Worm (Caenorhabditis elegans) whole organism, L2 larva: ENCODE results near the gene F22E5.21.

ENCODE experiments used
- C34F6.9 ChIP-seq: fragments of 150-350 bp; optimal IDR thresholded peaks from 2 replicates; lab custom pipeline; 2014; ENCODE audit warnings: missing biosample characterization, missing genetic modification characterization
- R02D3.7 ChIP-seq: fragments of 150-350 bp; optimal IDR thresholded peaks from 2 replicates; lab custom pipeline; 2014; ENCODE audit warnings: missing biosample characterization, missing genetic modification characterization
- ZK546.5 ChIP-seq: sonication (generic microtip); optimal IDR thresholded peaks from 2 replicates; lab custom pipeline; 2017; ENCODE audit warnings: missing biosample characterization, missing genetic modification characterization
- ama-1 ChIP-seq: fragments of 150-350 bp; optimal IDR thresholded peaks from 2 replicates; lab custom pipeline; 2018; ENCODE audit warnings: inconsistent platforms
- blmp-1 ChIP-seq: sonication (generic microtip); optimal IDR thresholded peaks from 2 replicates; lab custom pipeline; 2017; ENCODE audit warnings: missing genetic modification characterization, mild to moderate bottlenecking, missing compliant biosample characterization, antibody characterized with exemption, moderate library complexity; ENCODE audit not compliant: insufficient read depth
- ceh-82 ChIP-seq: fragments of 150-350 bp; optimal IDR thresholded peaks from 2 replicates; lab custom pipeline; 2014; ENCODE audit warnings: missing biosample characterization, missing genetic modification characterization
- crh-2 ChIP-seq: sonication (generic microtip); optimal IDR thresholded peaks from 2 replicates; lab custom pipeline; 2017; ENCODE audit warnings: missing biosample characterization, missing genetic modification characterization
- dmd-4 ChIP-seq: sonication (generic microtip); optimal IDR thresholded peaks from 2 replicates; lab custom pipeline; 2017; ENCODE audit warnings: missing biosample characterization, missing genetic modification characterization
- egl-27 ChIP-seq: sonication (generic microtip); optimal IDR thresholded peaks from 3 replicates; lab custom pipeline; 2017; ENCODE audit warnings: missing biosample characterization, missing genetic modification reagents, missing genetic modification characterization
- elt-1 ChIP-seq: fragments of 150-350 bp; optimal IDR thresholded peaks from 2 replicates; lab custom pipeline; 2014; ENCODE audit warnings: missing biosample characterization, missing genetic modification characterization
- elt-3 ChIP-seq: sonication (generic microtip); optimal IDR thresholded peaks from 2 replicates; lab custom pipeline; 2017; ENCODE audit warnings: missing biosample characterization, missing genetic modification characterization
- fos-1 ChIP-seq: fragments of 150-350 bp; optimal IDR thresholded peaks from 2 replicates; lab custom pipeline; 2014; ENCODE audit warnings: missing biosample characterization, missing genetic modification characterization
- lin-11 ChIP-seq: fragments of 150-350 bp; sonication (generic microtip); optimal IDR thresholded peaks from 2 replicates; lab custom pipeline; 2014; ENCODE audit warnings: missing biosample characterization, missing genetic modification characterization, inconsistent platforms, mixed read lengths
- lin-13 ChIP-seq: fragments of 150-350 bp; optimal IDR thresholded peaks from 2 replicates; lab custom pipeline; 2014; ENCODE audit warnings: missing biosample characterization, missing genetic modification reagents, missing genetic modification characterization
- lin-39 ChIP-seq: fragments of 150-350 bp; optimal IDR thresholded peaks from 2 replicates; lab custom pipeline; 2014; ENCODE audit warnings: missing biosample characterization, missing genetic modification reagents, missing genetic modification characterization
- mdl-1 ChIP-seq, 2 experiments: fragments of 150-350 bp in 1 of 2; sonication (generic microtip) in 1 of 2; optimal IDR thresholded peaks; 2 replicates each; lab custom pipeline; 2017; ENCODE audit warnings: missing biosample characterization in 2 of 2, missing genetic modification characterization in 2 of 2
- nhr-11 ChIP-seq: fragments of 150-350 bp; optimal IDR thresholded peaks from 2 replicates; lab custom pipeline; 2014; ENCODE audit warnings: missing biosample characterization, missing genetic modification characterization
- nhr-12 ChIP-seq: fragments of 150-350 bp; optimal IDR thresholded peaks from 2 replicates; lab custom pipeline; 2014; ENCODE audit warnings: missing biosample characterization, missing genetic modification characterization
- nhr-129 ChIP-seq: fragments of 150-350 bp; optimal IDR thresholded peaks from 2 replicates; lab custom pipeline; 2014; ENCODE audit warnings: missing biosample characterization, missing genetic modification characterization
- nhr-237 ChIP-seq: fragments of 150-350 bp; optimal IDR thresholded peaks from 2 replicates; lab custom pipeline; 2014; ENCODE audit warnings: missing biosample characterization, missing genetic modification characterization
- nhr-77 ChIP-seq: fragments of 150-350 bp; optimal IDR thresholded peaks from 2 replicates; lab custom pipeline; 2014; ENCODE audit warnings: missing biosample characterization, missing genetic modification characterization
- peb-1 ChIP-seq: fragments of 150-350 bp; optimal IDR thresholded peaks from 2 replicates; lab custom pipeline; 2014; ENCODE audit warnings: missing biosample characterization, missing genetic modification characterization
- sem-4 ChIP-seq: fragments of 150-350 bp; optimal IDR thresholded peaks from 2 replicates; lab custom pipeline; 2014; ENCODE audit warnings: missing biosample characterization, missing genetic modification reagents, missing genetic modification characterization
- skn-1 ChIP-seq: sonication (generic microtip); optimal IDR thresholded peaks from 2 replicates; lab custom pipeline; 2017; ENCODE audit warnings: missing biosample characterization, missing genetic modification characterization
- sma-3 ChIP-seq: sonication (generic microtip); optimal IDR thresholded peaks from 2 replicates; lab custom pipeline; 2016; ENCODE audit warnings: missing genetic modification reagents, missing genetic modification characterization, missing compliant biosample characterization
- sma-9 ChIP-seq, 2 experiments: fragments of 150-350 bp in 1 of 2; sonication (generic microtip) in 1 of 2; optimal IDR thresholded peaks; 2 replicates each; lab custom pipeline; 2014 to 2016; ENCODE audit warnings: missing genetic modification characterization in 2 of 2, mild to moderate bottlenecking in 1 of 2, missing biosample characterization in 1 of 2, missing compliant biosample characterization in 1 of 2, missing genetic modification reagents in 1 of 2, moderate library complexity in 1 of 2
- snpc-4 ChIP-seq: fragments of 150-350 bp; optimal IDR thresholded peaks from 2 replicates; lab custom pipeline; 2014; ENCODE audit warnings: missing biosample characterization, missing genetic modification characterization
- unc-39 ChIP-seq: fragments of 150-350 bp; optimal IDR thresholded peaks from 2 replicates; lab custom pipeline; 2014; ENCODE audit warnings: missing biosample characterization, missing genetic modification characterization
- unc-55 ChIP-seq: fragments of 150-350 bp; sonication (generic microtip); optimal IDR thresholded peaks from 3 replicates; lab custom pipeline; 2014; ENCODE audit warnings: missing biosample characterization, missing genetic modification reagents, missing genetic modification characterization
- unc-62 ChIP-seq: fragments of 150-350 bp; optimal IDR thresholded peaks from 2 replicates; lab custom pipeline; 2014; ENCODE audit warnings: missing biosample characterization, missing genetic modification reagents, missing genetic modification characterization
- ztf-4 ChIP-seq: fragments of 150-350 bp; optimal IDR thresholded peaks from 2 replicates; lab custom pipeline; 2014; ENCODE audit warnings: missing biosample characterization, missing genetic modification characterization

F22E5.21 gene

DNA sequence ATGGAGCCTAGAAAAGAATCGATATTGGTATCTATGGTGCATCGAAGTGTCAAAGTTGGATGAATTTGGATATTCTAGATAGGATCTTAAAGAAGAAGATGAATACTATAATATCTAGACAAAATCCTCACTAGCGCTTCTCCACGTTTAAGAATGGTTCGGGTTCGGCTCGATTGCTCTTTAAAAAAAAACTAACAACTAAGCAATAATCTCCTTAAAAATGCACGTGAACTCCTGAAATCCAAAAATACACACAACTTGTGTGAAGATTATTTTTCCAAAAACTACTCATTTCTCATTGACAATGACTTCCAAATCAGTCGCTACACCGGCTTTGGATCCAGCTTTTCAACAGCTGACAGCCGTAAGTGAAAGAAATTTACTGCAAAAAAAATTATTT lies 6.1 kb downstream of the F22E5.21 start, which contains the start of gene D2062.1:
D2062.1 (plus strand) TSS at position 301 of the 400 bp plus-strand sequence.
- no peak for TF ChIP-seq sem-4 (tag; lab: Kevin White, UChicago)
- no peak for TF ChIP-seq nhr-77 (tag; lab: Kevin White, UChicago)
- no peak for TF ChIP-seq lin-39
- TF ChIP-seq C34F6.9 (tag; lab: Kevin White, UChicago): no peak
- TF ChIP-seq sma-3 (GFP tag; lab: Kevin White, UChicago): no peak
- no peak for TF ChIP-seq elt-1 (tag; lab: Kevin White, UChicago)
- no peak for TF ChIP-seq blmp-1
- TF ChIP-seq lin-11 (tag; lab: Kevin White, UChicago): no peak
- TF ChIP-seq peb-1 (tag; lab: Kevin White, UChicago): no peak
- no peak for TF ChIP-seq nhr-11
- TF ChIP-seq dmd-4 (tag; lab: Kevin White, UChicago): no peak
- TF ChIP-seq nhr-12 (tag; lab: Kevin White, UChicago): no peak
- TF ChIP-seq unc-55 (GFP tag; lab: Kevin White, UChicago): no peak
- no peak for TF ChIP-seq mdl-1 (tag; optimal IDR thresholded peaks at IDR 0.05; lab: Kevin White, UChicago)
- TF ChIP-seq sma-9 (GFP tag; optimal IDR thresholded peaks at IDR 0.05; lab: Kevin White, UChicago): no peak
- no peak for TF ChIP-seq sma-9 (tag; optimal IDR thresholded peaks at IDR 0.05; lab: Kevin White, UChicago)
- no peak for TF ChIP-seq unc-62 (GFP tag; lab: Kevin White, UChicago)
- no peak for TF ChIP-seq elt-3 (tag; lab: Kevin White, UChicago)
- TF ChIP-seq crh-2 (tag; lab: Kevin White, UChicago): no peak
- no peak for TF ChIP-seq skn-1 (tag; lab: Kevin White, UChicago)

DNA sequence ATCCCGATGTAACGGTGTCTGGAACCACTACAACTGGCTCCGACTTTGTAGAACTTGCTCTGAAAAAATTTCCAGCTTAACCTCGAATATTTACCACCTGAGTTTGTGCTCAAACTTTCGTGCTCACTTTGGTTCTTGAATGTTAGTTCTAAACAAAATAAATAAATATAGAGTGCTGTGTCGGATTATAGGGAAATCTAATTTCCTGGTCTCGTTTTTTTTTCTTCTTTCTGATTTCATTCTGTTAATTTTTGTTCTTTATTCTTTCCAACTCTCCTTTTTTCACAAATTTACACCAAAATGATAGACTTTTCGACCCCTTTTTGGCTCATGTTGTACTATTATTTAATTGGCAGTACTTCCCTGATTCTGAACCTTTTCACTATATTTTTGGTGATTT lies 8.0 kb downstream of the F22E5.21 start, which contains the start of gene sri-37:
sri-37 (plus strand) TSS at position 301 of the 400 bp plus-strand sequence.
- no peak for TF ChIP-seq nhr-129 (tag; lab: Kevin White, UChicago)
- TF ChIP-seq nhr-237 (tag; lab: Kevin White, UChicago): no peak
- no peak for TF ChIP-seq lin-39
- TF ChIP-seq ZK546.5: no peak
- no peak for TF ChIP-seq R02D3.7
- TF ChIP-seq nhr-77 (tag; lab: Kevin White, UChicago): no peak
- TF ChIP-seq crh-2 (tag; lab: Kevin White, UChicago): no peak

DNA sequence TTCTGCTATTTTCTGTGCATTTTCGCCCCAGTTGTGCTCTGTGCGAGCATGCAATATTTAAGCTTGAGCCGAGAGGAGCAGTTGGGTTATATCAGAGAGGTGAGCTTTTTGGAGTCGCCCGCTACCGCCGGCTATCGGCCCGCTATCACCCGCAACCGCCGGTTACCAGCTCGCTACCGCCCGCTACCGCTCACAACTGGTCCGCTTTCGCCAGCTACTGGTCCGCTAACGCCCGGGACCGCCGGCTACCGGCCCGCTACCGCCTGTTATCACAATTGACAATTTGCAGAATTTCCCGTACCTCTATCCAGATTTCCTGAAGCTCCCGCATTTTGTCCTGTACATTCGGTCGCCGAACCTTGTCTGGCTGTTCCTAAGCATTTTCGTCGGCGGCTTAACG lies 8.9 kb downstream of the F22E5.21 start:
- TF ChIP-seq snpc-4 (tag; lab: Kevin White, UChicago) (no peak), nhr-12 (tag; lab: Kevin White, UChicago) (no peak), sma-9 (GFP tag; optimal IDR thresholded peaks at IDR 0.05; lab: Kevin White, UChicago) (no peak), sma-9 (tag; optimal IDR thresholded peaks at IDR 0.05; lab: Kevin White, UChicago) (no peak), C34F6.9 (tag; lab: Kevin White, UChicago) (no peak)

DNA sequence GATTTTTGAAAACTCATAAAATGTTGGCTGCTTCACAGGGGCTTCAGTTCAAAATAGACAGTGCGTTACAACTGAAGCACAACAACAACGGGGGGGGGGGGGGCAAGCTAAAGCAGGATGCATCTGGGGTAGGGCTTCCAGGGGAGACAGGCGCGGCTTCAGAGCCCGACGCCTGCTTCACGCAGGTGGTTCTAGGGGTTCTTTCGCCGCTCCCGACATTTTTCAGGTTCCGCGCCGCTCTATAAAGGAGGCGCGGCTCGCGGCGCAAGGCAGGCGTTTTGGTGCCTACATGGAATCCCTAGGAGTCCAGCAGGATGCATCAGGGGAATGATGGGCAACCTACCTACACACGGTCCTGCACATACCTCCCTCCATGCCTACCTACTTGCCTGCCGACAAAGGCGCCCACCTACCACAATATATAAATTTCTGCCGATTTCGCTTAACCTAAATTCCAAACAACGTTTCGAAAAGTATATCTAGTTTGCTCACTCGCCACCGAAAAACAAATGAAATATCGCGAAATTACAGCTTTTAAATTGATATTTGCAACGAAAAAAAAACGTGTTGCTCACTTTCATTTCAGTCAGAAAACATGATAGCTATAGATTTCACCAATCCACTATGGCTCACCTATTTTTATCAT lies 10.0 kb downstream of the F22E5.21 start, which contains the start of gene sri-71:
sri-71 (plus strand) TSS at position 596 of the 646 bp plus-strand sequence.
- TF ChIP-seq C34F6.9 (tag; lab: Kevin White, UChicago) (no peak), nhr-77 (tag; lab: Kevin White, UChicago) (no peak), unc-39 (tag; lab: Kevin White, UChicago) (no peak), ama-1 (lab: Kevin White, UChicago) (no peak), crh-2 (tag; lab: Kevin White, UChicago) (no peak)

DNA sequence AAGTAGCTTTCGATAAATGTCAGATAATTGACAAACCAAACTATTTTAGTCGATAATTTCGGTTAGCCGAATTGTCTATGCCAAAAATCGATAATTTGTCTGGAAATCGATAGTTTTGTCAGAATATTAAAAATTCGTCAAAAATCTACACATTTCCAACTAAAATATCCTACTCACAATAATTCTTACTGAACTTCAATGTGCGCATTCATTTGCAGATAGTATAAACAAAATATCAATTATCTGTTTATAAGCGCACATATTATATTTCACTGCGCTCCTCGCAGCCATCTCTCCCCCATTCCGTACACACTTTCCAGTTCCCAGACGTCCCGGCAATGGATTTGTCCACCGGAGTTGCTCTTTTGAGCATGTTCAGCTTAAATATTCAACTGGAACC lies 12.5 kb downstream of the F22E5.21 start, which contains the start of gene lgc-28:
lgc-28 (plus strand) TSS at position 301 of the 400 bp plus-strand sequence.
- TF ChIP-seq nhr-129 (tag; lab: Kevin White, UChicago) (no peak), ceh-82 (tag; lab: Kevin White, UChicago) (no peak), ztf-4 (tag; lab: Kevin White, UChicago) (no peak), nhr-12 (tag; lab: Kevin White, UChicago) (no peak), lin-13 (GFP tag; lab: Kevin White, UChicago) (no peak), egl-27 (tag; lab: Kevin White, UChicago) (no peak), fos-1 (no peak), unc-55 (GFP tag; lab: Kevin White, UChicago) (no peak), lin-11 (tag; lab: Kevin White, UChicago) (no peak), R02D3.7 (no peak), C34F6.9 (tag; lab: Kevin White, UChicago) (no peak), crh-2 (tag; lab: Kevin White, UChicago) (no peak)
